Fruit fly (Drosophila melanogaster) whole organism, embryonic: ENCODE results near the gene CG17786.

Experiments
- Blimp-1 ChIP-seq: fragments of 200-800 bp; sonication (Bioruptor generic); optimal IDR thresholded peaks from 3 replicates; lab custom pipeline; 2018; ENCODE audit warnings: missing biosample characterization, missing genetic modification characterization, mild to moderate bottlenecking, moderate library complexity, missing genetic modification reagents
- CG10274 ChIP-seq: fragments of 200-800 bp; sonication (Bioruptor generic); optimal IDR thresholded peaks from 3 replicates; lab custom pipeline; 2017; ENCODE audit warnings: missing biosample characterization, mild to moderate bottlenecking, missing genetic modification characterization
- CG12219 ChIP-seq: fragments of 200-800 bp; sonication (Bioruptor generic); optimal IDR thresholded peaks from 3 replicates; lab custom pipeline; 2018; ENCODE audit warnings: missing biosample characterization, mild to moderate bottlenecking, missing genetic modification characterization
- CG13894 ChIP-seq: fragments of 200-800 bp; sonication (Bioruptor generic); optimal IDR thresholded peaks from 3 replicates; lab custom pipeline; 2018; ENCODE audit warnings: missing biosample characterization, mild to moderate bottlenecking, missing genetic modification characterization, moderate library complexity
- CG15269 ChIP-seq: fragments of 200-800 bp; sonication (Bioruptor generic); optimal IDR thresholded peaks from 2 replicates; lab custom pipeline; 2018; ENCODE audit warnings: missing biosample characterization, mild to moderate bottlenecking, missing genetic modification characterization, moderate library complexity
- CG15479 ChIP-seq: fragments of 200-800 bp; sonication (Bioruptor generic); optimal IDR thresholded peaks from 3 replicates; lab custom pipeline; 2019; ENCODE audit warnings: missing biosample characterization, mild to moderate bottlenecking, missing genetic modification characterization, moderate library complexity
- CG17328 ChIP-seq: fragments of 200-800 bp; sonication (Bioruptor generic); IDR thresholded peaks from 2 replicates; pipeline ENCODE4 v1.3.6; 2022; ENCODE audit warnings: missing biosample characterization, missing genetic modification characterization
- CG17802 ChIP-seq: fragments of 200-800 bp; sonication (Bioruptor generic); optimal IDR thresholded peaks from 2 replicates; lab custom pipeline; 2018; ENCODE audit warnings: missing biosample characterization, mild to moderate bottlenecking, missing genetic modification characterization, moderate library complexity
- CG18011 ChIP-seq: fragments of 200-800 bp; sonication (Bioruptor generic); optimal IDR thresholded peaks from 2 replicates; lab custom pipeline; 2017; ENCODE audit warnings: missing biosample characterization, missing genetic modification characterization, mild to moderate bottlenecking, moderate library complexity, missing genotype
- CG18262 ChIP-seq: fragments of 200-800 bp; optimal IDR thresholded peaks from 3 replicates; lab custom pipeline; 2019; ENCODE audit warnings: missing biosample characterization, mild to moderate bottlenecking, missing genetic modification characterization, moderate library complexity
- CG2678 ChIP-seq: fragments of 200-800 bp; sonication (Bioruptor generic); optimal IDR thresholded peaks from 3 replicates; lab custom pipeline; 2019; ENCODE audit warnings: missing biosample characterization, mild to moderate bottlenecking, missing genetic modification characterization, moderate library complexity
- CG31441 ChIP-seq: fragments of 200-800 bp; sonication (Bioruptor generic); IDR thresholded peaks from 2 replicates; pipeline ENCODE4 v1.3.6; 2022; ENCODE audit warnings: missing biosample characterization, missing genetic modification characterization
- CG32532 ChIP-seq: fragments of 200-800 bp; sonication (Bioruptor generic); IDR thresholded peaks from 2 replicates; pipeline ENCODE4 v1.3.6; 2022; ENCODE audit warnings: missing biosample characterization, missing genetic modification characterization
- CG4282 ChIP-seq: fragments of 200-800 bp; sonication (Bioruptor generic); optimal IDR thresholded peaks from 2 replicates; lab custom pipeline; 2016; ENCODE audit warnings: missing biosample characterization, missing genetic modification characterization
- CG4617 ChIP-seq: fragments of 200-800 bp; sonication (Bioruptor generic); optimal IDR thresholded peaks from 3 replicates; lab custom pipeline; 2016; ENCODE audit warnings: missing biosample characterization, missing genetic modification characterization, borderline replicate concordance
- CG4820 ChIP-seq: fragments of 200-800 bp; sonication (Bioruptor generic); optimal IDR thresholded peaks from 3 replicates; lab custom pipeline; 2016; ENCODE audit warnings: missing biosample characterization, missing genetic modification characterization
- CG5953 ChIP-seq: fragments of 200-800 bp; sonication (Bioruptor generic); IDR thresholded peaks from 2 replicates; pipeline ENCODE4 v1.3.6; 2022; ENCODE audit warnings: missing biosample characterization, missing genetic modification characterization
- CG7556 ChIP-seq: fragments of 200-800 bp; sonication (Bioruptor generic); optimal IDR thresholded peaks from 2 replicates; lab custom pipeline; 2017; ENCODE audit warnings: missing biosample characterization, mild to moderate bottlenecking, missing genetic modification characterization
- CG8388 ChIP-seq: fragments of 200-800 bp; sonication (Bioruptor generic); optimal IDR thresholded peaks from 2 replicates; lab custom pipeline; 2019; ENCODE audit warnings: missing biosample characterization, mild to moderate bottlenecking, missing genetic modification characterization, moderate library complexity
- CG9609 ChIP-seq: fragments of 200-800 bp; sonication (Bioruptor generic); optimal IDR thresholded peaks from 3 replicates; lab custom pipeline; 2016; ENCODE audit warnings: missing biosample characterization, missing genetic modification characterization
- CG9727 ChIP-seq: fragments of 200-800 bp; sonication (Bioruptor generic); optimal IDR thresholded peaks from 3 replicates; lab custom pipeline; 2017; ENCODE audit warnings: missing biosample characterization, mild to moderate bottlenecking, missing genetic modification characterization
- CG9797 ChIP-seq: fragments of 200-800 bp; sonication (Bioruptor generic); optimal IDR thresholded peaks from 3 replicates; lab custom pipeline; 2018; ENCODE audit warnings: missing biosample characterization, mild to moderate bottlenecking, missing genetic modification characterization
- Dfd ChIP-seq, 2 experiments: fragments of >200 bp; optimal IDR thresholded peaks; 2 replicates each; lab custom pipeline; 2017; ENCODE audit warnings: missing biosample characterization in 2 of 2, missing genetic modification characterization in 2 of 2
- Dll ChIP-seq: fragments of 200-800 bp; sonication (Bioruptor generic); IDR thresholded peaks from 4 replicates; pipeline ENCODE4 v1.3.6; 2022; ENCODE audit warnings: missing biosample characterization, missing genetic modification characterization; ENCODE audit not compliant: partially characterized antibody
- Gsc ChIP-seq: fragments of 200-800 bp; sonication (Bioruptor generic); IDR thresholded peaks from 2 replicates; pipeline ENCODE4 v1.3.6; 2022; ENCODE audit warnings: missing biosample characterization, missing genetic modification characterization
- Hr3 ChIP-seq: fragments of 200-800 bp; sonication (Bioruptor generic); optimal IDR thresholded peaks from 3 replicates; lab custom pipeline; 2016; ENCODE audit warnings: missing biosample characterization, missing genetic modification characterization
- Lim3 ChIP-seq: fragments of 200-800 bp; sonication (Bioruptor generic); IDR thresholded peaks from 2 replicates; pipeline ENCODE4 v1.3.6; 2022; ENCODE audit warnings: missing biosample characterization, missing genetic modification characterization
- Oli ChIP-seq: fragments of 200-800 bp; sonication (Bioruptor generic); optimal IDR thresholded peaks from 2 replicates; lab custom pipeline; 2018; ENCODE audit warnings: missing biosample characterization, mild to moderate bottlenecking, missing genetic modification characterization, moderate library complexity
- Optix ChIP-seq: fragments of 200-800 bp; sonication (Bioruptor generic); IDR thresholded peaks from 3 replicates; pipeline ENCODE4 v1.3.6; 2022; ENCODE audit warnings: missing biosample characterization, missing genetic modification characterization
- Ptx1 ChIP-seq: fragments of 200-800 bp; sonication (Bioruptor generic); IDR thresholded peaks from 2 replicates; pipeline ENCODE4 v1.3.6; 2022; ENCODE audit warnings: missing biosample characterization, missing genetic modification characterization
- Sry-β ChIP-seq: fragments of 200-800 bp; sonication (Bioruptor generic); optimal IDR thresholded peaks from 2 replicates; lab custom pipeline; 2018; ENCODE audit warnings: missing biosample characterization, mild to moderate bottlenecking, missing genetic modification characterization, moderate library complexity
- abd-A ChIP-seq: fragments of 200-800 bp; sonication (Bioruptor generic); optimal IDR thresholded peaks from 3 replicates; lab custom pipeline; 2019; ENCODE audit warnings: missing biosample characterization, mild to moderate bottlenecking, missing genetic modification characterization, moderate library complexity
- bcd ChIP-seq: fragments of 200-800 bp; sonication (Bioruptor generic); optimal IDR thresholded peaks from 2 replicates; lab custom pipeline; 2017; ENCODE audit warnings: missing biosample characterization, mild to moderate bottlenecking, missing genetic modification characterization
- bigmax ChIP-seq: fragments of 200-800 bp; sonication (Bioruptor generic); optimal IDR thresholded peaks from 2 replicates; lab custom pipeline; 2018; ENCODE audit warnings: missing biosample characterization, mild to moderate bottlenecking, missing genetic modification characterization
- chinmo ChIP-seq: fragments of 200-800 bp; sonication (Bioruptor generic); IDR thresholded peaks from 4 replicates; pipeline ENCODE4 v1.3.6; 2022; ENCODE audit warnings: missing biosample characterization, missing genetic modification characterization; ENCODE audit not compliant: partially characterized antibody
- cwo ChIP-seq: fragments of 200-800 bp; sonication (Bioruptor generic); optimal IDR thresholded peaks from 3 replicates; lab custom pipeline; 2017; ENCODE audit warnings: missing biosample characterization, missing genetic modification characterization, mild to moderate bottlenecking, moderate library complexity, missing genetic modification reagents
- gem ChIP-seq: fragments of 200-800 bp; sonication (Bioruptor generic); optimal IDR thresholded peaks from 2 replicates; lab custom pipeline; 2019; ENCODE audit warnings: missing biosample characterization, mild to moderate bottlenecking, missing genetic modification characterization, moderate library complexity
- hkb ChIP-seq, 2 experiments: fragments of 200-800 bp in 1 of 2; fragments of >200 bp in 1 of 2; sonication (Bioruptor generic) in 1 of 2; IDR thresholded peaks in 1 of 2; optimal IDR thresholded peaks in 1 of 2; 2 replicates each; pipeline versions ENCODE4 v1.3.6 to Lab custom; 2017 to 2022; ENCODE audit warnings: missing biosample characterization in 1 of 2, missing genetic modification characterization in 1 of 2
- klu ChIP-seq: fragments of 200-800 bp; sonication (Bioruptor generic); IDR thresholded peaks from 2 replicates; pipeline ENCODE4 v1.3.6; 2022; ENCODE audit warnings: missing biosample characterization, missing genetic modification characterization
- lmd ChIP-seq: fragments of 200-800 bp; sonication (Bioruptor generic); IDR thresholded peaks from 2 replicates; pipeline ENCODE4 v1.3.6; 2022; ENCODE audit warnings: missing biosample characterization, missing genetic modification characterization
- nerfin-1 ChIP-seq: fragments of 200-800 bp; sonication (Bioruptor generic); optimal IDR thresholded peaks from 3 replicates; lab custom pipeline; 2019; ENCODE audit warnings: missing biosample characterization, mild to moderate bottlenecking, missing genetic modification characterization, moderate library complexity
- nmo ChIP-seq: fragments of 200-800 bp; sonication (Bioruptor generic); optimal IDR thresholded peaks from 2 replicates; lab custom pipeline; 2018; ENCODE audit warnings: missing biosample characterization, mild to moderate bottlenecking, missing genetic modification characterization, moderate library complexity
- org-1 ChIP-seq: fragments of 200-800 bp; sonication (Bioruptor generic); optimal IDR thresholded peaks from 2 replicates; lab custom pipeline; 2017; ENCODE audit warnings: missing biosample characterization, missing genetic modification characterization
- phol ChIP-seq: fragments of 200-800 bp; sonication (Bioruptor generic); optimal IDR thresholded peaks from 3 replicates; lab custom pipeline; 2018; ENCODE audit warnings: missing biosample characterization, mild to moderate bottlenecking, missing genetic modification characterization, moderate library complexity
- seq ChIP-seq: fragments of 200-800 bp; sonication (Bioruptor generic); IDR thresholded peaks from 2 replicates; pipeline ENCODE4 v1.3.6; 2022; ENCODE audit warnings: missing biosample characterization, missing genetic modification characterization
- shn ChIP-seq: fragments of 200-800 bp; sonication (Bioruptor generic); optimal IDR thresholded peaks from 3 replicates; lab custom pipeline; 2016; ENCODE audit warnings: missing biosample characterization, missing genetic modification characterization
- sna ChIP-seq: fragments of 200-800 bp; sonication (Bioruptor generic); IDR thresholded peaks from 2 replicates; pipeline ENCODE4 v1.3.6; 2022; ENCODE audit warnings: missing biosample characterization, missing genetic modification characterization; ENCODE audit not compliant: partially characterized antibody
- twi ChIP-seq: fragments of 200-800 bp; optimal IDR thresholded peaks from 2 replicates; lab custom pipeline; 2019; ENCODE audit warnings: missing biosample characterization, mild to moderate bottlenecking, missing genetic modification characterization, moderate library complexity
- usp ChIP-seq: fragments of >200 bp; optimal IDR thresholded peaks from 2 replicates; lab custom pipeline; 2017; ENCODE audit warnings: missing biosample characterization, missing genetic modification characterization
- zfh1 ChIP-seq: fragments of 200-800 bp; sonication (Bioruptor generic); IDR thresholded peaks from 3 replicates; pipeline ENCODE4 v1.3.6; 2022; ENCODE audit warnings: missing biosample characterization, missing genetic modification characterization

The CG17786 gene

dm6 chr3R:24203426-24203825 is 15.1 kb downstream of the CG17786 start (continued):
- TF ChIP-seq Optix (GFP tag; lab: Robert Waterston, UW) (0 out of 3 replicates have a peak, but pooled peaks have one; percentile 44), Dll (GFP tag; lab: Robert Waterston, UW) (no peak), CG4617 (GFP tag; lab: Kevin White, UChicago) (no peak), CG32532 (GFP tag; lab: Robert Waterston, UW) (no peak), hkb (optimal IDR thresholded peaks at IDR 0.05; lab: Kevin White, UChicago) (no peak), hkb (GFP tag; IDR thresholded peaks at IDR 0.05; lab: Robert Waterston, UW) (peak; percentile 43; the same call in 1 of the 2 replicates), lmd (GFP tag; lab: Robert Waterston, UW) (no peak), abd-A (tag; lab: Kevin White, UChicago) (no peak), Sry-β (GFP tag; lab: Kevin White, UChicago) (no peak), Dfd (GFP tag; optimal IDR thresholded peaks at IDR 0.05; lab: Kevin White, UChicago) (no peak), CG13894 (tag; lab: Kevin White, UChicago) (no peak), usp (GFP tag; lab: Kevin White, UChicago) (no peak), Oli (tag; lab: Kevin White, UChicago) (peak; percentile 40), CG17328 (GFP tag; lab: Robert Waterston, UW) (peak; percentile 29), twi (no peak), klu (no peak), chinmo (GFP tag; lab: Robert Waterston, UW) (0 out of 4 replicates have a peak, but pooled peaks have one; percentile 27), gem (tag; lab: Kevin White, UChicago) (peak; percentile 53), CG17802 (no peak), zfh1 (GFP tag; lab: Robert Waterston, UW) (0 out of 3 replicates have a peak, but pooled peaks have one; percentile 14), nerfin-1 (tag; lab: Kevin White, UChicago) (no peak), CG31441 (GFP tag; lab: Robert Waterston, UW) (peak; percentile 55), CG12219 (GFP tag; lab: Kevin White, UChicago) (no peak), Blimp-1 (peak; percentile 9), org-1 (GFP tag; lab: Kevin White, UChicago) (no peak), CG15269 (tag; lab: Kevin White, UChicago) (peak; percentile 44), sna (GFP tag; lab: Robert Waterston, UW) (no peak), bcd (GFP tag; lab: Kevin White, UChicago) (no peak), CG10274 (GFP tag; lab: Kevin White, UChicago) (no peak), phol (peak; percentile 44), CG4282 (GFP tag; lab: Kevin White, UChicago) (no peak), CG9609 (GFP tag; lab: Kevin White, UChicago) (no peak), Lim3 (GFP tag; lab: Robert Waterston, UW) (no peak), Hr3 (GFP tag; lab: Kevin White, UChicago) (peak; percentile 16), CG4820 (peak; percentile 2), Ptx1 (0 out of 2 replicates have a peak, but pooled peaks have one; percentile 28), CG18262 (tag; lab: Kevin White, UChicago) (peak; percentile 15), nmo (peak; percentile 35), CG9727 (no peak), Gsc (no peak), bigmax (GFP tag; lab: Kevin White, UChicago) (no peak), seq (no peak), cwo (GFP tag; lab: Kevin White, UChicago) (no peak), CG18011 (GFP tag; lab: Kevin White, UChicago) (no peak), CG8388 (GFP tag; lab: Kevin White, UChicago) (peak; percentile 44), CG9797 (no peak), CG15479 (GFP tag; lab: Kevin White, UChicago) (no peak), CG5953 (GFP tag; lab: Robert Waterston, UW) (0 out of 2 replicates have a peak, but pooled peaks have one; percentile 3), shn (GFP tag; lab: Kevin White, UChicago) (no peak), CG2678 (peak; percentile 45), CG7556 (GFP tag; lab: Kevin White, UChicago) (no peak)
